Worm (Caenorhabditis elegans) whole organism, L2 larva: ENCODE measurements around the gene B0302.4.

Experiments used
- C34F6.9 ChIP-seq: fragments of 150-350 bp; optimal IDR thresholded peaks from 2 replicates; lab custom pipeline; 2014; ENCODE audit warnings: missing biosample characterization, missing genetic modification characterization
- F13H6.1 ChIP-seq: sonication (generic microtip); optimal IDR thresholded peaks from 2 replicates; lab custom pipeline; 2016; ENCODE audit warnings: missing genetic modification characterization, missing compliant biosample characterization
- R02D3.7 ChIP-seq: fragments of 150-350 bp; optimal IDR thresholded peaks from 2 replicates; lab custom pipeline; 2014; ENCODE audit warnings: missing biosample characterization, missing genetic modification characterization
- Y55F3AM.14 ChIP-seq: fragments of 200-800 bp; sonication (Bioruptor generic); optimal IDR thresholded peaks from 2 replicates; lab custom pipeline; 2018; ENCODE audit warnings: mild to moderate bottlenecking, missing genetic modification characterization, missing compliant biosample characterization
- ZK546.5 ChIP-seq: sonication (generic microtip); optimal IDR thresholded peaks from 2 replicates; lab custom pipeline; 2017; ENCODE audit warnings: missing biosample characterization, missing genetic modification characterization
- ama-1 ChIP-seq: fragments of 150-350 bp; optimal IDR thresholded peaks from 2 replicates; lab custom pipeline; 2018; ENCODE audit warnings: inconsistent platforms
- blmp-1 ChIP-seq: sonication (generic microtip); optimal IDR thresholded peaks from 2 replicates; lab custom pipeline; 2017; ENCODE audit warnings: missing genetic modification characterization, mild to moderate bottlenecking, missing compliant biosample characterization, antibody characterized with exemption, moderate library complexity; ENCODE audit not compliant: insufficient read depth
- ceh-16 ChIP-seq: fragments of 150-350 bp; optimal IDR thresholded peaks from 2 replicates; lab custom pipeline; 2014; ENCODE audit warnings: missing biosample characterization, missing genetic modification characterization
- crh-2 ChIP-seq: sonication (generic microtip); optimal IDR thresholded peaks from 2 replicates; lab custom pipeline; 2017; ENCODE audit warnings: missing biosample characterization, missing genetic modification characterization
- dmd-4 ChIP-seq: sonication (generic microtip); optimal IDR thresholded peaks from 2 replicates; lab custom pipeline; 2017; ENCODE audit warnings: missing biosample characterization, missing genetic modification characterization
- fos-1 ChIP-seq: fragments of 150-350 bp; optimal IDR thresholded peaks from 2 replicates; lab custom pipeline; 2014; ENCODE audit warnings: missing biosample characterization, missing genetic modification characterization
- gmeb-1 ChIP-seq: fragments of 150-350 bp; optimal IDR thresholded peaks from 2 replicates; lab custom pipeline; 2014; ENCODE audit warnings: missing biosample characterization, missing genetic modification characterization
- lin-11 ChIP-seq: fragments of 150-350 bp; sonication (generic microtip); optimal IDR thresholded peaks from 2 replicates; lab custom pipeline; 2014; ENCODE audit warnings: missing biosample characterization, missing genetic modification characterization, inconsistent platforms, mixed read lengths
- lin-13 ChIP-seq: fragments of 150-350 bp; optimal IDR thresholded peaks from 2 replicates; lab custom pipeline; 2014; ENCODE audit warnings: missing biosample characterization, missing genetic modification reagents, missing genetic modification characterization
- lsy-2 ChIP-seq, 2 experiments: fragments of 150-350 bp in 1 of 2; sonication (generic microtip) in 1 of 2; optimal IDR thresholded peaks; 2 replicates each; lab custom pipeline; 2014 to 2017; ENCODE audit warnings: missing biosample characterization in 2 of 2, missing genetic modification characterization in 2 of 2
- mab-5 ChIP-seq: fragments of 150-350 bp; optimal IDR thresholded peaks from 2 replicates; lab custom pipeline; 2014; ENCODE audit warnings: missing biosample characterization, missing genetic modification characterization
- mdl-1 ChIP-seq, 2 experiments: fragments of 150-350 bp in 1 of 2; sonication (generic microtip) in 1 of 2; optimal IDR thresholded peaks; 2 replicates each; lab custom pipeline; 2017; ENCODE audit warnings: missing biosample characterization in 2 of 2, missing genetic modification characterization in 2 of 2
- nhr-10 ChIP-seq: sonication (generic microtip); optimal IDR thresholded peaks from 2 replicates; lab custom pipeline; 2017; ENCODE audit warnings: missing biosample characterization, missing genetic modification characterization
- nhr-11 ChIP-seq: fragments of 150-350 bp; optimal IDR thresholded peaks from 2 replicates; lab custom pipeline; 2014; ENCODE audit warnings: missing biosample characterization, missing genetic modification characterization
- nhr-12 ChIP-seq: fragments of 150-350 bp; optimal IDR thresholded peaks from 2 replicates; lab custom pipeline; 2014; ENCODE audit warnings: missing biosample characterization, missing genetic modification characterization
- nhr-129 ChIP-seq: fragments of 150-350 bp; optimal IDR thresholded peaks from 2 replicates; lab custom pipeline; 2014; ENCODE audit warnings: missing biosample characterization, missing genetic modification characterization
- nhr-21 ChIP-seq: fragments of 150-350 bp; optimal IDR thresholded peaks from 2 replicates; lab custom pipeline; 2014; ENCODE audit warnings: missing biosample characterization, missing genetic modification characterization
- nhr-23 ChIP-seq: fragments of 150-350 bp; optimal IDR thresholded peaks from 2 replicates; lab custom pipeline; 2014; ENCODE audit warnings: missing biosample characterization, missing genetic modification reagents, missing genetic modification characterization
- nhr-6 ChIP-seq: fragments of 150-350 bp; optimal IDR thresholded peaks from 2 replicates; lab custom pipeline; 2014; ENCODE audit warnings: missing biosample characterization, missing genetic modification characterization
- nhr-77 ChIP-seq: fragments of 150-350 bp; optimal IDR thresholded peaks from 2 replicates; lab custom pipeline; 2014; ENCODE audit warnings: missing biosample characterization, missing genetic modification characterization
- peb-1 ChIP-seq: fragments of 150-350 bp; optimal IDR thresholded peaks from 2 replicates; lab custom pipeline; 2014; ENCODE audit warnings: missing biosample characterization, missing genetic modification characterization
- sem-4 ChIP-seq: fragments of 150-350 bp; optimal IDR thresholded peaks from 2 replicates; lab custom pipeline; 2014; ENCODE audit warnings: missing biosample characterization, missing genetic modification reagents, missing genetic modification characterization
- skn-1 ChIP-seq: sonication (generic microtip); optimal IDR thresholded peaks from 2 replicates; lab custom pipeline; 2017; ENCODE audit warnings: missing biosample characterization, missing genetic modification characterization
- sma-9 ChIP-seq, 2 experiments: fragments of 150-350 bp in 1 of 2; sonication (generic microtip) in 1 of 2; optimal IDR thresholded peaks; 2 replicates each; lab custom pipeline; 2014 to 2016; ENCODE audit warnings: missing genetic modification characterization in 2 of 2, mild to moderate bottlenecking in 1 of 2, missing biosample characterization in 1 of 2, missing compliant biosample characterization in 1 of 2, missing genetic modification reagents in 1 of 2, moderate library complexity in 1 of 2
- snpc-4 ChIP-seq: fragments of 150-350 bp; optimal IDR thresholded peaks from 2 replicates; lab custom pipeline; 2014; ENCODE audit warnings: missing biosample characterization, missing genetic modification characterization
- unc-39 ChIP-seq: fragments of 150-350 bp; optimal IDR thresholded peaks from 2 replicates; lab custom pipeline; 2014; ENCODE audit warnings: missing biosample characterization, missing genetic modification characterization
- unc-62 ChIP-seq: fragments of 150-350 bp; optimal IDR thresholded peaks from 2 replicates; lab custom pipeline; 2014; ENCODE audit warnings: missing biosample characterization, missing genetic modification reagents, missing genetic modification characterization
- ztf-1 ChIP-seq: fragments of 200-800 bp; sonication (Bioruptor generic); conservative IDR thresholded peaks from 2 replicates; pipeline ENCODE4 v1.3.6; 2022; ENCODE audit warnings: missing genetic modification characterization, missing compliant biosample characterization
- ztf-4 ChIP-seq: fragments of 150-350 bp; optimal IDR thresholded peaks from 2 replicates; lab custom pipeline; 2014; ENCODE audit warnings: missing biosample characterization, missing genetic modification characterization

The B0302.4 gene

DNA sequence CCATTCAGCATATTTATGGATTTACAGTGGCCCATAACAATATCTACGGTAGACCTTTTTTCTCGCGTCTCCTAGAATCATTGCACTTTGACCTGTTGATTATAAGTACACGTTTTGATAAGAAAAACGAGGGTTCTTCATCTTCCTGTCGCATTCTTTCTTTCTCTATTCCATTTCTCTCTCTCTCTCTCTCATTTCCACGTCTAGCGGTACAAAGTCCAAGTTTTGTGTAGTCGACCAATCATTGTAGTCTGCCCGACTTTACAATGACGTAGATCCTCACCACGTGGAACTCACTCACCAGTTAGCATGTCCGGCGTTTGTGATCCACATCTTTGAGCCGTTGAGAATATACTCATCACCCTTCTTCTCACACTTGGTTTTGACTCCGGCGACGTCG lies 39.6 kb upstream of the B0302.4 start (continued):
- TF ChIP-seq lsy-2 (tag; optimal IDR thresholded peaks at IDR 0.05; lab: Kevin White, UChicago) (peak in 1 of 2 experiments; percentile 31), peb-1 (no peak), nhr-23 (tag; lab: Kevin White, UChicago) (no peak), nhr-12 (no peak), nhr-6 (tag; lab: Kevin White, UChicago) (no peak), nhr-11 (tag; lab: Kevin White, UChicago) (no peak), ZK546.5 (tag; lab: Kevin White, UChicago) (no peak), unc-39 (tag; lab: Kevin White, UChicago) (no peak), nhr-10 (tag; lab: Kevin White, UChicago) (no peak)

DNA sequence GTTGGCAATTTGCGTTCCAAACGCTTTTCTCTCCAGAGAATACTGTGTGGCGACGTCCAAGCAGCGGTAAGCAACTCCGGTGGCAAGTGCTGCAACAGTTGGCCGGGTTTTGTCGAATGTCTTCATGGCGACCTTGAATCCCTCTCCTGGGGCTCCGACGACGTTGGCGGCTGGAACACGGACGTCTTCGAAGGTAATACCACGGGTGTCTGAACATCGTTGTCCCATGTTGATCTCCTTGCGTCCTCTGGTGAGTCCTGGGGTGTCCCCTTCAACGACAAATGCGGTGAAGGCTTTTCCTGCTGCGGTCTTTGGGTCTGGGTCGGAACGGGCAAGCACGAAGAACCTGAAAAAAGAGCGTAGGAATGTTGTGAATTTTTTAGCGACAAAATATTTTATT lies 39.2 kb upstream of the B0302.4 start:
- TF ChIP-seq sma-9 (GFP tag; optimal IDR thresholded peaks at IDR 0.05; lab: Kevin White, UChicago) (no peak), sma-9 (tag; optimal IDR thresholded peaks at IDR 0.05; lab: Kevin White, UChicago) (no peak), R02D3.7 (tag; lab: Kevin White, UChicago) (no peak), mab-5 (tag; lab: Kevin White, UChicago) (no peak), ama-1 (lab: Kevin White, UChicago) (no peak), dmd-4 (tag; lab: Kevin White, UChicago) (no peak)

DNA sequence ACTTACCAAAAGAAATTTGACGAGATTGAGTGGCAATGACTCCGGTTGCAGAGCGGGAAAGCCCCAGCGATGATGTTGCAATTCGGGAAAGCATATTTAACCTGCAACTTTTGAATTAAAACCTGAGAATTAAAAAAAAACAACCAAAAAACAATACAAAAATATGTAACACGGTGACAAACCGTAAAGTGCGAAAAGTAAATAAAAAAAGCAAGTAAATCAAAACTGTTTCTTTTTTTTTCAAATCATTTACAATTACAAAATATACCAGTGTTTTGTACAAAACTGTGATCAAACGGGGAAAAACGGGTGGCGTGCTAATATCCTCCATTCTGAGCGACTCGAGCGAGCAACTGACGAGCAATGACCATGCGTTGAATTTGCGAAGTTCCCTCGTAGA lies 38.2 kb upstream of the B0302.4 start, which contains the start of gene acdh-10:
acdh-10 (minus strand) TSS at position 101 of the 400 bp plus-strand sequence.
- no peak for TF ChIP-seq nhr-21 (tag; lab: Kevin White, UChicago)
- TF ChIP-seq lin-11 (tag; lab: Kevin White, UChicago), result no peak
- no peak for TF ChIP-seq C34F6.9 (tag; lab: Kevin White, UChicago)
- TF ChIP-seq sma-9 (GFP tag; optimal IDR thresholded peaks at IDR 0.05; lab: Kevin White, UChicago), result no peak
- no peak for TF ChIP-seq sma-9 (tag; optimal IDR thresholded peaks at IDR 0.05; lab: Kevin White, UChicago)
- TF ChIP-seq gmeb-1 (tag; lab: Kevin White, UChicago), result no peak
- no peak for TF ChIP-seq skn-1 (tag; lab: Kevin White, UChicago)
- no peak for TF ChIP-seq ZK546.5 (tag; lab: Kevin White, UChicago)
- no peak for TF ChIP-seq unc-39 (tag; lab: Kevin White, UChicago)
- TF ChIP-seq ceh-16 (tag; lab: Kevin White, UChicago), result no peak
- TF ChIP-seq snpc-4 (tag; lab: Kevin White, UChicago), result no peak
- TF ChIP-seq Y55F3AM.14, result no peak
- TF ChIP-seq peb-1, result no peak
- no peak for TF ChIP-seq lin-13 (GFP tag; lab: Kevin White, UChicago)
- TF ChIP-seq nhr-6 (tag; lab: Kevin White, UChicago), result no peak
- TF ChIP-seq R02D3.7 (tag; lab: Kevin White, UChicago), result no peak
- TF ChIP-seq crh-2 (tag; lab: Kevin White, UChicago), result no peak

- peak; percentile 56 for TF ChIP-seq blmp-1 (tag; lab: Kevin White, UChicago)
- TF ChIP-seq fos-1, result no peak
- TF ChIP-seq nhr-21 (tag; lab: Kevin White, UChicago), result peak; percentile 46
Observed at ce11 chrX:17211513-17211912, 34.9 kb upstream of the B0302.4 start.

DNA sequence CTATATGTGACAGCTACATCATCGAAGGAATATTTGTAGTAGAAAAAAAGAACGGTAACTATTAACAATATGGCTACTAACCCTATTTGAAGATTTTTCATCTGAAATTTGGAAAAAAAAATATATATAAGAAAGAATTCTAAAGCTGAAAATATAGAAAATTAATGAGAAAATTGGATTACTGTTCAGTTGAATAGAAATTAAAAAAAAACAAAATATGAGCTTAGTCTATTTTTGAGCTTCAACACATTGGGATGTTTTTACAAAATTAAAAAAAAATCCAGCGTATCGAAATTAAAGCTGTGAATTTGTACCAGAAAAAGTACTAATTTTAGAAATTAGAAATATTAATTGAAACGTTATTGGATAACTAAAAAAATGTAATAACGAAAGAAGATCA lies 32.7 kb upstream of the B0302.4 start, which contains the start of gene T08G2.2:
T08G2.2 (minus strand) TSS at position 101 of the 400 bp plus-strand sequence.
- no peak for TF ChIP-seq nhr-12
- TF ChIP-seq C34F6.9 (tag; lab: Kevin White, UChicago), result no peak
- no peak for TF ChIP-seq ztf-1 (GFP tag; lab: Robert Waterston, UW)
- TF ChIP-seq F13H6.1 (tag; lab: Kevin White, UChicago), result no peak

- TF ChIP-seq fos-1 (peak; percentile 83), crh-2 (tag; lab: Kevin White, UChicago) (peak; percentile 9), lin-11 (tag; lab: Kevin White, UChicago) (no peak), F13H6.1 (tag; lab: Kevin White, UChicago) (no peak)
Observed at ce11 chrX:17205853-17206252, 29.3 kb upstream of the B0302.4 start.

- TF ChIP-seq lin-13 (GFP tag; lab: Kevin White, UChicago) (no peak), nhr-11 (tag; lab: Kevin White, UChicago) (no peak), snpc-4 (tag; lab: Kevin White, UChicago) (no peak), mdl-1 (tag; optimal IDR thresholded peaks at IDR 0.05; lab: Kevin White, UChicago) (no peak), fos-1 (no peak), nhr-12 (no peak), mab-5 (tag; lab: Kevin White, UChicago) (no peak), F13H6.1 (tag; lab: Kevin White, UChicago) (no peak), dmd-4 (tag; lab: Kevin White, UChicago) (no peak), ztf-4 (tag; lab: Kevin White, UChicago) (no peak), R02D3.7 (tag; lab: Kevin White, UChicago) (no peak), peb-1 (no peak), nhr-10 (tag; lab: Kevin White, UChicago) (no peak), sma-9 (GFP tag; optimal IDR thresholded peaks at IDR 0.05; lab: Kevin White, UChicago) (no peak), sma-9 (tag; optimal IDR thresholded peaks at IDR 0.05; lab: Kevin White, UChicago) (no peak), sem-4 (no peak), nhr-77 (tag; lab: Kevin White, UChicago) (no peak), nhr-129 (tag; lab: Kevin White, UChicago) (no peak), unc-62 (no peak)
Observed at ce11 chrX:17203399-17203798, 26.8 kb upstream of the B0302.4 start.
